Worm (Caenorhabditis elegans) whole organism, L4 larva: ENCODE measurements around the gene lst-6.

Experiments used
- attf-4 ChIP-seq: sonication (generic microtip); optimal IDR thresholded peaks from 3 replicates; lab custom pipeline; 2017; ENCODE audit warnings: missing biosample characterization, missing genetic modification characterization
- dmd-8 ChIP-seq: fragments of 200-800 bp; sonication (Bioruptor generic); IDR thresholded peaks from 2 replicates; pipeline ENCODE4 v1.3.6; 2022; ENCODE audit warnings: missing genetic modification characterization, missing compliant biosample characterization
- egl-27 ChIP-seq: sonication (generic microtip); optimal IDR thresholded peaks from 3 replicates; lab custom pipeline; 2017; ENCODE audit warnings: missing biosample characterization, missing genetic modification reagents, missing genetic modification characterization
- fkh-10 ChIP-seq: fragments of 150-350 bp; optimal IDR thresholded peaks from 2 replicates; lab custom pipeline; 2014; ENCODE audit warnings: missing biosample characterization, missing genetic modification reagents, missing genetic modification characterization
- hlh-30 ChIP-seq: sonication (generic microtip); optimal IDR thresholded peaks from 2 replicates; lab custom pipeline; 2017; ENCODE audit warnings: antibody characterized with exemption, mild to moderate bottlenecking, missing genetic modification characterization, missing compliant biosample characterization; ENCODE audit not compliant: insufficient read depth
- nhr-28 ChIP-seq: fragments of 150-350 bp; optimal IDR thresholded peaks from 2 replicates; lab custom pipeline; 2014; ENCODE audit warnings: missing biosample characterization, missing genetic modification characterization

DNA sequence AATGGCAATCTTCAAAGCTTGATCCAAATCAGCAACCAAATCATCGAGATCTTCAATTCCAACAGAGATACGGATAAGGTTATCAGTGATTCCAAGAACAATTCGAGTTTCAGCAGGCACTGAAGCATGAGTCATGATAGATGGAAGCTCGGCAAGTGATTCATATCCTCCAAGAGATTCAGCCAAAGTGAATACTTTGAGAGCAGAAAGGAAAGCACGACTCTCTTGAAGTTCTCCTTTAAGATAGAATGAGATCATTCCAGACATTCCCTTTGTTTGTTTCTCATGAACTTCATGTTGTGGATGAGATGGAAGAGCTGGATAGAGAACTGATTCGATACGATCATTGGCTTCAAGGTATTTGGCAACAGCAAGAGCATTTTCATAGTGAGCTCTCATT lies 34.0 kb upstream of the lst-6 start:
- TF ChIP-seq nhr-28: no peak
- no peak for TF ChIP-seq egl-27 (tag; lab: Kevin White, UChicago)
- TF ChIP-seq hlh-30: no peak
- no peak for TF ChIP-seq fkh-10
- TF ChIP-seq dmd-8 (GFP tag; lab: Robert Waterston, UW): no peak
- no peak for TF ChIP-seq attf-4 (tag; lab: Kevin White, UChicago)
